Fruit fly (Drosophila melanogaster) whole organism, pupa: ENCODE data around the gene CG12321.

Source experiments
- CG10348 ChIP-seq: fragments of 200-800 bp; sonication (Bioruptor generic); IDR thresholded peaks from 2 replicates; pipeline ENCODE4 v1.3.6; 2022; ENCODE audit warnings: missing biosample characterization, missing genetic modification characterization
- CG12605 ChIP-seq: fragments of 200-800 bp; sonication (Bioruptor generic); IDR thresholded peaks from 2 replicates; pipeline ENCODE4 v1.3.6; 2022; ENCODE audit warnings: missing biosample characterization, missing genetic modification characterization
- CG13204 ChIP-seq: fragments of 200-800 bp; sonication (Bioruptor generic); optimal IDR thresholded peaks from 2 replicates; lab custom pipeline; 2018; ENCODE audit warnings: missing biosample characterization, mild to moderate bottlenecking, missing genetic modification characterization, moderate library complexity
- CG14655 ChIP-seq: fragments of 200-800 bp; sonication (Bioruptor generic); optimal IDR thresholded peaks from 3 replicates; lab custom pipeline; 2017; ENCODE audit warnings: mild to moderate bottlenecking, missing biosample characterization, missing genetic modification reagents, missing genetic modification characterization
- CG15710 ChIP-seq: fragments of 200-800 bp; sonication (Bioruptor generic); optimal IDR thresholded peaks from 2 replicates; lab custom pipeline; 2018; ENCODE audit warnings: missing biosample characterization, mild to moderate bottlenecking, missing genetic modification characterization, moderate library complexity
- CG17806 ChIP-seq: fragments of 200-800 bp; sonication (Bioruptor generic); optimal IDR thresholded peaks from 2 replicates; lab custom pipeline; 2018; ENCODE audit warnings: missing biosample characterization, mild to moderate bottlenecking, missing genetic modification characterization, moderate library complexity
- CG32121 ChIP-seq: fragments of 200-800 bp; sonication (Bioruptor generic); IDR thresholded peaks from 2 replicates; pipeline ENCODE4 v1.3.6; 2022; ENCODE audit warnings: missing biosample characterization, missing genetic modification characterization
- CG34367 ChIP-seq: fragments of 200-800 bp; sonication (Bioruptor generic); optimal IDR thresholded peaks from 2 replicates; lab custom pipeline; 2018; ENCODE audit warnings: missing biosample characterization, mild to moderate bottlenecking, missing genetic modification characterization
- CG4496 ChIP-seq: fragments of 200-800 bp; sonication (Bioruptor generic); IDR thresholded peaks from 3 replicates; pipeline ENCODE4 v1.3.6; 2022; ENCODE audit warnings: missing biosample characterization, missing genetic modification characterization
- CG8159 ChIP-seq: fragments of 200-800 bp; sonication (Bioruptor generic); optimal IDR thresholded peaks from 3 replicates; lab custom pipeline; 2018; ENCODE audit warnings: missing biosample characterization, mild to moderate bottlenecking, missing genetic modification characterization, moderate library complexity
- CG8301 ChIP-seq: fragments of 200-800 bp; sonication (Bioruptor generic); optimal IDR thresholded peaks from 2 replicates; lab custom pipeline; 2018; ENCODE audit warnings: missing biosample characterization, mild to moderate bottlenecking, missing genetic modification characterization
- CG9948 ChIP-seq: fragments of 200-800 bp; sonication (Bioruptor generic); optimal IDR thresholded peaks from 2 replicates; lab custom pipeline; 2018; ENCODE audit warnings: missing biosample characterization, mild to moderate bottlenecking, missing genetic modification characterization, moderate library complexity
- D1 ChIP-seq: fragments of 200-800 bp; sonication (Bioruptor generic); optimal IDR thresholded peaks from 2 replicates; lab custom pipeline; 2018; ENCODE audit warnings: missing biosample characterization, mild to moderate bottlenecking, missing genetic modification characterization, moderate library complexity
- EcR ChIP-seq: fragments of 200-800 bp; sonication (Bioruptor generic); optimal IDR thresholded peaks from 3 replicates; lab custom pipeline; 2019; ENCODE audit warnings: missing biosample characterization, missing genetic modification characterization, mild to moderate bottlenecking, moderate library complexity, missing genetic modification reagents
- Ets98B ChIP-seq: fragments of 200-800 bp; sonication (Bioruptor generic); IDR thresholded peaks from 2 replicates; pipeline ENCODE4 v1.3.6; 2022; ENCODE audit warnings: missing biosample characterization, missing genetic modification characterization
- Pif1A ChIP-seq: fragments of 200-800 bp; sonication (Bioruptor generic); optimal IDR thresholded peaks from 3 replicates; lab custom pipeline; 2016; ENCODE audit warnings: missing biosample characterization, missing genetic modification characterization
- Pif1B ChIP-seq: fragments of 200-800 bp; sonication (Bioruptor generic); optimal IDR thresholded peaks from 3 replicates; lab custom pipeline; 2016; ENCODE audit warnings: missing biosample characterization, missing genetic modification characterization
- Snoo ChIP-seq: fragments of 200-800 bp; sonication (Bioruptor generic); optimal IDR thresholded peaks from 3 replicates; lab custom pipeline; 2017; ENCODE audit warnings: missing biosample characterization, mild to moderate bottlenecking, missing genetic modification characterization, inconsistent platforms
- fd96Ca ChIP-seq: fragments of 200-800 bp; sonication (Bioruptor generic); IDR thresholded peaks from 3 replicates; pipeline ENCODE4 v1.3.6; 2022; ENCODE audit warnings: missing biosample characterization, missing genetic modification characterization
- gl ChIP-seq: fragments of 200-800 bp; sonication (Bioruptor generic); optimal IDR thresholded peaks from 2 replicates; lab custom pipeline; 2018; ENCODE audit warnings: missing biosample characterization, mild to moderate bottlenecking, missing genetic modification characterization

The CG12321 gene

DNA sequence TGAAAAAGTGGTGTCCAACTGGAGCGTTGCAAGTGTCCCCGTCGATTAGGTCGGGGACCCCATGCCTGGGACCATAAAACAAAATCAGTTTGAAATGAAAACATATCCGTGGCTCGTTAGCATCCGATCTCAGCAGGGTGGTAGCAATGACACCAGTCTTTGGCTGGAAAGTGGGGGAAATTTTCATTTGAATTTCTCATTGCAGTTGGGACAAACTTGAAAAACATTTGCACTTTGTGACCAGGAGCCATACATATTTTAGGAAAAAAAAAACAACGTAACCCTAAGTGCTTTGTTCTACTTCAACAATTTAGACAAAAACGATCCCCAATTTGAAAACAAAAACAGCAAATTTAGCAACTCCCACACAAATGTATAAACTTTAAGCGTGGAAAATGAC is 36.7 kb downstream of the CG12321 start, which contains the start of gene CG14316:
Gene CG14316, plus strand, starts transcription at position 301 of the 400 bp plus-strand sequence.
- TF ChIP-seq fd96Ca (GFP tag; lab: Robert Waterston, UW) (no peak), CG12605 (no peak), Ets98B (no peak), EcR (GFP tag; lab: Kevin White, UChicago) (no peak), Snoo (tag; lab: Kevin White, UChicago) (no peak), CG14655 (GFP tag; lab: Kevin White, UChicago) (no peak), CG10348 (no peak), Pif1B (GFP tag; lab: Kevin White, UChicago) (no peak)
- TF ChIP-seq, all 21 proteins: peak for 0

DNA sequence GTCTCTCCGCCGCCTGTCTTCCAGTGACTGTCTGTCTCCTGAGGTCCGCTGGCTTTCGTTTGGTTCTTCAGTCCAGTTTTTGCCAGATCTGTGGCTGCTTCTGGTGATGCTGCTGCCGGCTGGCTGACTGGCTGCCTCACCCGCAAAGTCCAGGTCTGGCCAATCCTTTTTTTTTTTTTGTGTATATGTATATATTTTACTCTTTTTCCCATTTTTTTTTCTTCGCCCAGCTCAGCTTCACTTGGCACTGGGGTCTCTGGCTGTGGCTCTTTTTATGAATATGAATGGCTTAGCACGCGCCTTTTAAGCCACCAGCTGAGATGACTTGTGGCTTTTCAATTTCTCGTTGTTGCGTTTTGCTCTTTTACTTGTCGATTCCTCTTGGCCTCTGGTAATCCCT is 41.9 kb downstream of the CG12321 start:
- TF ChIP-seq CG4496 (GFP tag; lab: Robert Waterston, UW) (peak; percentile 69; the same call in 2 of the 3 replicates), CG17806 (tag; lab: Kevin White, UChicago) (peak; percentile 21), CG9948 (tag; lab: Kevin White, UChicago) (no peak), CG34367 (peak; percentile 9), CG8159 (peak; percentile 44), CG14655 (GFP tag; lab: Kevin White, UChicago) (peak; percentile 5), CG8301 (no peak), gl (tag; lab: Kevin White, UChicago) (peak; percentile 60), CG10348 (no peak), Pif1B (GFP tag; lab: Kevin White, UChicago) (peak; percentile 18), fd96Ca (GFP tag; lab: Robert Waterston, UW) (no peak), EcR (GFP tag; lab: Kevin White, UChicago) (peak; percentile 21), CG15710 (tag; lab: Kevin White, UChicago) (peak; percentile 50), Pif1A (GFP tag; lab: Kevin White, UChicago) (no peak), D1 (tag; lab: Kevin White, UChicago) (no peak), CG13204 (GFP tag; lab: Kevin White, UChicago) (peak; percentile 76)

DNA sequence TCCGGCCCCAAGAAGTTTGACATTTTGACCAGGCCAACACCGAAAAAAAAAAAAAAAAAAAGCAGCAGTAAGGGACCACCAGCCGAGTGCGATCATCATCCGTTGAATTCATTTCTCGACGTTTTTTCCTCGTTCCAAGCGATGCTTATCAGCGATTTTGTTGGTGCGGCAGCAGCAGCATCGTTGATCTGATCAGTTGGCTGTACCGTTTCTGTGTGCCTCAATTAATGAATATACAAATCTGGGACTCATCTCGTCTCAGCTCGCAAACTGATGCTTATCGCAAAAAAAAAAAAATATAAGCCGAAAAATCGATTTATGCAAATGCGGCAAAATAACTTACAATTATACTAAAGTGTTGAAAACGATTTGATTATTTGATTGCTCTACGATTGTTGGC is 43.7 kb downstream of the CG12321 start:
- TF ChIP-seq EcR (GFP tag; lab: Kevin White, UChicago) (no peak), CG4496 (GFP tag; lab: Robert Waterston, UW) (no peak), CG9948 (tag; lab: Kevin White, UChicago) (no peak), Ets98B (no peak), Snoo (tag; lab: Kevin White, UChicago) (no peak), CG17806 (tag; lab: Kevin White, UChicago) (no peak), CG32121 (no peak), CG13204 (GFP tag; lab: Kevin White, UChicago) (no peak), Pif1A (GFP tag; lab: Kevin White, UChicago) (no peak), CG10348 (no peak)
- TF ChIP-seq, all 21 proteins: peak for 0
